Fruit fly (Drosophila melanogaster): ENCODE data around the gene CG17636.

dm6 chrX:123799-124198, 2.7 kb downstream of the CG17636 start:
- no peak for TF ChIP-seq pan (optimal IDR thresholded peaks at IDR 0.05)
- no peak for TF ChIP-seq Dll (optimal IDR thresholded peaks at IDR 0.05)
- no peak for TF ChIP-seq usp (GFP tag; optimal IDR thresholded peaks at IDR 0.05)
- TF ChIP-seq CG8478 (optimal IDR thresholded peaks at IDR 0.05) = no peak
- TF ChIP-seq EcR (GFP tag; optimal IDR thresholded peaks at IDR 0.05) = no peak
